Fruit fly (Drosophila melanogaster): ENCODE results near the gene Gnpnat.

dm6 chr3R:29725577-29726240 is 12.4 kb upstream of the Gnpnat start, which contains the start of gene Kul:
- TF ChIP-seq CTCF (optimal IDR thresholded peaks at IDR 0.05) (peak; percentile 52), CG8478 (optimal IDR thresholded peaks at IDR 0.05) (no peak)
